Worm (Caenorhabditis elegans) whole organism, midembryonic: ENCODE measurements around the gene ogdh-2.

Experiments
- T22C8.4 ChIP-seq: fragments of 200-800 bp; sonication (Bioruptor generic); IDR thresholded peaks from 2 replicates; pipeline ENCODE4 v1.3.6; 2022; ENCODE audit warnings: missing genetic modification characterization, missing compliant biosample characterization
- cog-1 ChIP-seq: sonication (generic microtip); optimal IDR thresholded peaks from 2 replicates; lab custom pipeline; 2016; ENCODE audit warnings: missing genetic modification characterization, missing compliant biosample characterization
- flt-1 ChIP-seq: fragments of 200-800 bp; sonication (Bioruptor generic); IDR thresholded peaks from 2 replicates; pipeline ENCODE4 v1.3.6; 2022; ENCODE audit warnings: missing genetic modification characterization, missing compliant biosample characterization
- klf-2 ChIP-seq: fragments of 200-800 bp; sonication (Bioruptor generic); conservative IDR thresholded peaks from 2 replicates; pipeline ENCODE4 v1.3.6; 2022; ENCODE audit warnings: missing genetic modification reagents, missing genetic modification characterization, missing compliant biosample characterization
- med-1 ChIP-seq: sonication (generic microtip); optimal IDR thresholded peaks from 2 replicates; lab custom pipeline; 2017; ENCODE audit warnings: missing genetic modification characterization, mild to moderate bottlenecking, missing compliant biosample characterization, antibody characterized with exemption, missing genetic modification reagents; ENCODE audit not compliant: insufficient read depth
- ref-1 ChIP-seq: fragments of 200-800 bp; sonication (Bioruptor generic); conservative IDR thresholded peaks from 2 replicates; pipeline ENCODE4 v1.3.6; 2022; ENCODE audit warnings: missing genetic modification reagents, missing genetic modification characterization, missing compliant biosample characterization
- tab-1 ChIP-seq: fragments of 200-800 bp; sonication (Bioruptor generic); IDR thresholded peaks from 2 replicates; pipeline ENCODE4 v1.3.6; 2022; ENCODE audit warnings: missing genetic modification characterization, missing compliant biosample characterization
- ztf-23 ChIP-seq: fragments of 200-800 bp; sonication (Bioruptor generic); IDR thresholded peaks from 2 replicates; pipeline ENCODE4 v1.3.6; 2022; ENCODE audit warnings: missing genetic modification reagents, missing genetic modification characterization, missing compliant biosample characterization
- ztf-29 ChIP-seq: fragments of 200-800 bp; sonication (Bioruptor generic); IDR thresholded peaks from 2 replicates; pipeline ENCODE4 v1.3.6; 2022; ENCODE audit warnings: missing genetic modification reagents, missing genetic modification characterization, missing compliant biosample characterization

- no peak for TF ChIP-seq T22C8.4 (GFP tag; lab: Robert Waterston, UW)
- TF ChIP-seq ref-1 (GFP tag; lab: Robert Waterston, UW) = no peak
- TF ChIP-seq ztf-23 (GFP tag; lab: Robert Waterston, UW) = no peak
- no peak for TF ChIP-seq tab-1 (GFP tag; lab: Robert Waterston, UW)
- no peak for TF ChIP-seq flt-1 (GFP tag; lab: Robert Waterston, UW)
- TF ChIP-seq med-1 (GFP tag; lab: Kevin White, UChicago) = no peak
- TF ChIP-seq klf-2 = no peak
- no peak for TF ChIP-seq cog-1 (tag; lab: Kevin White, UChicago)
- TF ChIP-seq ztf-29 = no peak
These were observed 33.1 kb upstream of the ogdh-2 start for ce11 chrV:12161157-12161556.
